Fruit fly (Drosophila melanogaster) S2 (cell line): ENCODE results near the gene CG18404.

Experiments used
- CG8478 ChIP-seq: fragments of >200 bp; optimal IDR thresholded peaks from 2 replicates; lab custom pipeline; 2018
- CTCF ChIP-seq, 2 experiments: fragments of >200 bp; optimal IDR thresholded peaks; 2 replicates each; lab custom pipeline; 2018

DNA sequence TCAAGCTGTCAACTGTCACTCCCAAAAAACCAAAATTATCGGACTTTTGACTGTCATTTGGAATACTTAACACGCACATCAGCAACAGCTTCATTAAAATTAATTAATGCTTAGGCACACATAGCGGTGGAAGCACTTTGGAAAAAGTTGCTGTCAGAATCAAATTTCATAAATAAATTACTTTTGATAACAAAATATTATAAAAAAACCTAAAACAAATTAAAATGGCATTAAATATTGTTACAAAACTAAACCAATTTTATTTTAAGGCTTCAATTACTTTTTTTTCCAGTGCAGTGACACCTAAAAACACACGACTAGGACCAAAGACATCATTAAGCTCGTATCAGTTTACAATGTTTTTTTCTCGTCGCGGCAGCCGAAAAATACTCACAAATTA is 3.3 kb downstream of the CG18404 start:
- TF ChIP-seq CTCF (optimal IDR thresholded peaks at IDR 0.05; lab: Kevin White, UChicago) (no peak), CG8478 (no peak)
